Fruit fly (Drosophila melanogaster) whole organism, pupa: ENCODE results near the gene Nepl9.

Source experiments
- CG10348 ChIP-seq: fragments of 200-800 bp; sonication (Bioruptor generic); IDR thresholded peaks from 2 replicates; pipeline ENCODE4 v1.3.6; 2022; ENCODE audit warnings: missing biosample characterization, missing genetic modification characterization
- CG12605 ChIP-seq: fragments of 200-800 bp; sonication (Bioruptor generic); IDR thresholded peaks from 2 replicates; pipeline ENCODE4 v1.3.6; 2022; ENCODE audit warnings: missing biosample characterization, missing genetic modification characterization
- CG13204 ChIP-seq: fragments of 200-800 bp; sonication (Bioruptor generic); optimal IDR thresholded peaks from 2 replicates; lab custom pipeline; 2018; ENCODE audit warnings: missing biosample characterization, mild to moderate bottlenecking, missing genetic modification characterization, moderate library complexity
- CG14655 ChIP-seq: fragments of 200-800 bp; sonication (Bioruptor generic); optimal IDR thresholded peaks from 3 replicates; lab custom pipeline; 2017; ENCODE audit warnings: mild to moderate bottlenecking, missing biosample characterization, missing genetic modification reagents, missing genetic modification characterization
- CG15710 ChIP-seq: fragments of 200-800 bp; sonication (Bioruptor generic); optimal IDR thresholded peaks from 2 replicates; lab custom pipeline; 2018; ENCODE audit warnings: missing biosample characterization, mild to moderate bottlenecking, missing genetic modification characterization, moderate library complexity
- CG17806 ChIP-seq: fragments of 200-800 bp; sonication (Bioruptor generic); optimal IDR thresholded peaks from 2 replicates; lab custom pipeline; 2018; ENCODE audit warnings: missing biosample characterization, mild to moderate bottlenecking, missing genetic modification characterization, moderate library complexity
- CG32121 ChIP-seq: fragments of 200-800 bp; sonication (Bioruptor generic); IDR thresholded peaks from 2 replicates; pipeline ENCODE4 v1.3.6; 2022; ENCODE audit warnings: missing biosample characterization, missing genetic modification characterization
- CG34367 ChIP-seq: fragments of 200-800 bp; sonication (Bioruptor generic); optimal IDR thresholded peaks from 2 replicates; lab custom pipeline; 2018; ENCODE audit warnings: missing biosample characterization, mild to moderate bottlenecking, missing genetic modification characterization
- CG4496 ChIP-seq: fragments of 200-800 bp; sonication (Bioruptor generic); IDR thresholded peaks from 3 replicates; pipeline ENCODE4 v1.3.6; 2022; ENCODE audit warnings: missing biosample characterization, missing genetic modification characterization
- CG8159 ChIP-seq: fragments of 200-800 bp; sonication (Bioruptor generic); optimal IDR thresholded peaks from 3 replicates; lab custom pipeline; 2018; ENCODE audit warnings: missing biosample characterization, mild to moderate bottlenecking, missing genetic modification characterization, moderate library complexity
- CG8301 ChIP-seq: fragments of 200-800 bp; sonication (Bioruptor generic); optimal IDR thresholded peaks from 2 replicates; lab custom pipeline; 2018; ENCODE audit warnings: missing biosample characterization, mild to moderate bottlenecking, missing genetic modification characterization
- CG9948 ChIP-seq: fragments of 200-800 bp; sonication (Bioruptor generic); optimal IDR thresholded peaks from 2 replicates; lab custom pipeline; 2018; ENCODE audit warnings: missing biosample characterization, mild to moderate bottlenecking, missing genetic modification characterization, moderate library complexity
- D1 ChIP-seq: fragments of 200-800 bp; sonication (Bioruptor generic); optimal IDR thresholded peaks from 2 replicates; lab custom pipeline; 2018; ENCODE audit warnings: missing biosample characterization, mild to moderate bottlenecking, missing genetic modification characterization, moderate library complexity
- EcR ChIP-seq: fragments of 200-800 bp; sonication (Bioruptor generic); optimal IDR thresholded peaks from 3 replicates; lab custom pipeline; 2019; ENCODE audit warnings: missing biosample characterization, missing genetic modification characterization, mild to moderate bottlenecking, moderate library complexity, missing genetic modification reagents
- Ets98B ChIP-seq: fragments of 200-800 bp; sonication (Bioruptor generic); IDR thresholded peaks from 2 replicates; pipeline ENCODE4 v1.3.6; 2022; ENCODE audit warnings: missing biosample characterization, missing genetic modification characterization
- Pif1A ChIP-seq: fragments of 200-800 bp; sonication (Bioruptor generic); optimal IDR thresholded peaks from 3 replicates; lab custom pipeline; 2016; ENCODE audit warnings: missing biosample characterization, missing genetic modification characterization
- Pif1B ChIP-seq: fragments of 200-800 bp; sonication (Bioruptor generic); optimal IDR thresholded peaks from 3 replicates; lab custom pipeline; 2016; ENCODE audit warnings: missing biosample characterization, missing genetic modification characterization
- Snoo ChIP-seq: fragments of 200-800 bp; sonication (Bioruptor generic); optimal IDR thresholded peaks from 3 replicates; lab custom pipeline; 2017; ENCODE audit warnings: missing biosample characterization, mild to moderate bottlenecking, missing genetic modification characterization, inconsistent platforms
- fd96Ca ChIP-seq: fragments of 200-800 bp; sonication (Bioruptor generic); IDR thresholded peaks from 3 replicates; pipeline ENCODE4 v1.3.6; 2022; ENCODE audit warnings: missing biosample characterization, missing genetic modification characterization
- gl ChIP-seq: fragments of 200-800 bp; sonication (Bioruptor generic); optimal IDR thresholded peaks from 2 replicates; lab custom pipeline; 2018; ENCODE audit warnings: missing biosample characterization, mild to moderate bottlenecking, missing genetic modification characterization
- rn ChIP-seq: fragments of 200-800 bp; sonication (Bioruptor generic); IDR thresholded peaks from 2 replicates; pipeline ENCODE4 v1.3.6; 2022; ENCODE audit warnings: missing biosample characterization, missing genetic modification characterization

Gene Nepl9

dm6 chr2L:16837158-16837557, at the start of gene Nepl9:
Gene Nepl9 (minus strand): TSS chr2L:16837258.
- TF ChIP-seq CG8301 (tag; lab: Kevin White, UChicago) = no peak
- TF ChIP-seq fd96Ca = no peak
- TF ChIP-seq CG14655 (GFP tag; lab: Kevin White, UChicago) = no peak
- TF ChIP-seq EcR (GFP tag; lab: Kevin White, UChicago) = no peak
- no peak for TF ChIP-seq CG4496 (GFP tag; lab: Robert Waterston, UW)
- TF ChIP-seq CG12605 (GFP tag; lab: Robert Waterston, UW) = no peak
- no peak for TF ChIP-seq CG34367 (tag; lab: Kevin White, UChicago)
- no peak for TF ChIP-seq CG17806 (tag; lab: Kevin White, UChicago)
- TF ChIP-seq Snoo (tag; lab: Kevin White, UChicago) = no peak

- TF ChIP-seq CG14655 (GFP tag; lab: Kevin White, UChicago) (no peak), EcR (GFP tag; lab: Kevin White, UChicago) (no peak), Pif1A (GFP tag; lab: Kevin White, UChicago) (no peak), CG32121 (GFP tag; lab: Robert Waterston, UW) (no peak), CG8301 (tag; lab: Kevin White, UChicago) (no peak), CG34367 (tag; lab: Kevin White, UChicago) (no peak), Pif1B (GFP tag; lab: Kevin White, UChicago) (no peak), CG12605 (GFP tag; lab: Robert Waterston, UW) (no peak)
Observed at dm6 chr2L:16886459-16886858, 49.4 kb upstream of the Nepl9 start.

- TF ChIP-seq CG10348 (no peak), CG8159 (tag; lab: Kevin White, UChicago) (no peak), gl (tag; lab: Kevin White, UChicago) (no peak), EcR (GFP tag; lab: Kevin White, UChicago) (no peak), CG17806 (tag; lab: Kevin White, UChicago) (no peak), CG12605 (GFP tag; lab: Robert Waterston, UW) (no peak), Snoo (tag; lab: Kevin White, UChicago) (no peak), CG8301 (tag; lab: Kevin White, UChicago) (no peak), Ets98B (GFP tag; lab: Robert Waterston, UW) (no peak), Pif1B (GFP tag; lab: Kevin White, UChicago) (no peak), CG15710 (tag; lab: Kevin White, UChicago) (no peak), CG13204 (GFP tag; lab: Kevin White, UChicago) (no peak), rn (GFP tag; lab: Robert Waterston, UW) (no peak), CG4496 (GFP tag; lab: Robert Waterston, UW) (no peak), D1 (tag; lab: Kevin White, UChicago) (no peak), CG34367 (tag; lab: Kevin White, UChicago) (no peak), CG14655 (GFP tag; lab: Kevin White, UChicago) (no peak)
Observed at dm6 chr2L:16885347-16885746, 48.3 kb upstream of the Nepl9 start.

dm6 chr2L:16884702-16885101, 47.6 kb upstream of the Nepl9 start:
- TF ChIP-seq D1 (tag; lab: Kevin White, UChicago) (no peak), CG12605 (GFP tag; lab: Robert Waterston, UW) (no peak), CG14655 (GFP tag; lab: Kevin White, UChicago) (no peak), CG34367 (tag; lab: Kevin White, UChicago) (no peak), EcR (GFP tag; lab: Kevin White, UChicago) (no peak), CG8159 (tag; lab: Kevin White, UChicago) (no peak), CG4496 (GFP tag; lab: Robert Waterston, UW) (no peak), Ets98B (GFP tag; lab: Robert Waterston, UW) (no peak), Pif1B (GFP tag; lab: Kevin White, UChicago) (no peak), Pif1A (GFP tag; lab: Kevin White, UChicago) (no peak), CG13204 (GFP tag; lab: Kevin White, UChicago) (no peak), CG15710 (tag; lab: Kevin White, UChicago) (no peak), CG32121 (GFP tag; lab: Robert Waterston, UW) (no peak), CG17806 (tag; lab: Kevin White, UChicago) (no peak), CG10348 (no peak)

- TF ChIP-seq EcR (GFP tag; lab: Kevin White, UChicago) (peak; percentile 61), CG32121 (GFP tag; lab: Robert Waterston, UW) (no peak), CG17806 (tag; lab: Kevin White, UChicago) (no peak), Ets98B (GFP tag; lab: Robert Waterston, UW) (no peak)
Observed at dm6 chr2L:16882871-16883849, 46.1 kb upstream of the Nepl9 start.

- TF ChIP-seq CG8159 (tag; lab: Kevin White, UChicago) = no peak
- TF ChIP-seq CG14655 (GFP tag; lab: Kevin White, UChicago) = no peak
- TF ChIP-seq Pif1B (GFP tag; lab: Kevin White, UChicago) = no peak
- no peak for TF ChIP-seq Pif1A (GFP tag; lab: Kevin White, UChicago)
- TF ChIP-seq CG17806 (tag; lab: Kevin White, UChicago) = no peak
- no peak for TF ChIP-seq rn (GFP tag; lab: Robert Waterston, UW)
- TF ChIP-seq CG8301 (tag; lab: Kevin White, UChicago) = no peak
- no peak for TF ChIP-seq CG13204 (GFP tag; lab: Kevin White, UChicago)
- TF ChIP-seq gl (tag; lab: Kevin White, UChicago) = no peak
- TF ChIP-seq Snoo (tag; lab: Kevin White, UChicago) = no peak
- TF ChIP-seq EcR (GFP tag; lab: Kevin White, UChicago) = no peak
- no peak for TF ChIP-seq Ets98B (GFP tag; lab: Robert Waterston, UW)
- TF ChIP-seq CG12605 (GFP tag; lab: Robert Waterston, UW) = no peak
- no peak for TF ChIP-seq CG32121 (GFP tag; lab: Robert Waterston, UW)
- TF ChIP-seq CG10348 = no peak
- TF ChIP-seq fd96Ca = no peak; the same call in 2 of the 3 replicates
- no peak for TF ChIP-seq CG9948 (tag; lab: Kevin White, UChicago)
- TF ChIP-seq D1 (tag; lab: Kevin White, UChicago) = no peak
- TF ChIP-seq, all 21 proteins: peak for 0
Observed at dm6 chr2L:16882372-16882771, 45.3 kb upstream of the Nepl9 start.
